Worm (Caenorhabditis elegans) whole organism, L1 larva: ENCODE results near the gene nhr-39.

Experiments
- C16A3.4 ChIP-seq: fragments of 150-350 bp; optimal IDR thresholded peaks from 2 replicates; lab custom pipeline; 2014; ENCODE audit warnings: missing biosample characterization, missing genetic modification characterization
- C34B4.2 ChIP-seq: sonication (generic microtip); optimal IDR thresholded peaks from 2 replicates; lab custom pipeline; 2017; ENCODE audit warnings: mild to moderate bottlenecking, missing genetic modification characterization, missing compliant biosample characterization
- aha-1 ChIP-seq: fragments of 150-350 bp; optimal IDR thresholded peaks from 2 replicates; lab custom pipeline; 2014; ENCODE audit warnings: missing biosample characterization, missing genetic modification characterization
- ama-1 ChIP-seq: fragments of 150-350 bp; optimal IDR thresholded peaks from 2 replicates; lab custom pipeline; 2014
- blmp-1 ChIP-seq: fragments of 150-350 bp; optimal IDR thresholded peaks from 2 replicates; lab custom pipeline; 2014; ENCODE audit warnings: missing biosample characterization, missing genetic modification characterization
- ceh-63 ChIP-seq: fragments of 200-800 bp; sonication (Bioruptor generic); optimal IDR thresholded peaks from 2 replicates; lab custom pipeline; 2018; ENCODE audit warnings: mild to moderate bottlenecking, missing genetic modification characterization, missing compliant biosample characterization
- ceh-8 ChIP-seq: fragments of 200-800 bp; sonication (Bioruptor generic); optimal IDR thresholded peaks from 2 replicates; lab custom pipeline; 2018; ENCODE audit warnings: mild to moderate bottlenecking, missing genetic modification characterization, moderate library complexity, missing compliant biosample characterization
- ceh-90 ChIP-seq: sonication (generic microtip); optimal IDR thresholded peaks from 2 replicates; lab custom pipeline; 2016; ENCODE audit warnings: missing genetic modification characterization, missing compliant biosample characterization
- ces-1 ChIP-seq: fragments of 150-350 bp; optimal IDR thresholded peaks from 2 replicates; lab custom pipeline; 2014; ENCODE audit warnings: missing biosample characterization, missing genetic modification reagents, missing genetic modification characterization
- dpl-1 ChIP-seq, 3 experiments: fragments of 150-350 bp in 2 of 3; sonication (generic microtip) in 1 of 3; optimal IDR thresholded peaks; 2 replicates each; lab custom pipeline; 2014 to 2017; ENCODE audit warnings: missing biosample characterization in 3 of 3, missing genetic modification characterization in 3 of 3, missing genetic modification reagents in 3 of 3
- dsc-1 ChIP-seq: sonication (generic microtip); optimal IDR thresholded peaks from 2 replicates; lab custom pipeline; 2016; ENCODE audit warnings: mild to moderate bottlenecking, missing genetic modification characterization, missing compliant biosample characterization
- efl-1 ChIP-seq, 4 experiments: fragments of 150-350 bp; optimal IDR thresholded peaks in 3 of 4; peaks in 1 of 4; 1 replicate in 1 of 4; 2 replicates in 3 of 4; lab custom pipeline; 2014; ENCODE audit warnings: missing biosample characterization in 2 of 4, missing genetic modification characterization in 2 of 4, missing genetic modification reagents in 2 of 4
- fkh-4 ChIP-seq: sonication (generic microtip); optimal IDR thresholded peaks from 2 replicates; lab custom pipeline; 2016; ENCODE audit warnings: missing compliant biosample characterization, missing genetic modification characterization, borderline replicate concordance
- fkh-8 ChIP-seq: sonication (generic microtip); optimal IDR thresholded peaks from 2 replicates; lab custom pipeline; 2016; ENCODE audit warnings: mild to moderate bottlenecking, missing genetic modification characterization, missing compliant biosample characterization
- fos-1 ChIP-seq: fragments of 150-350 bp; optimal IDR thresholded peaks from 2 replicates; lab custom pipeline; 2014; ENCODE audit warnings: missing biosample characterization, missing genetic modification characterization
- hlh-17 ChIP-seq: fragments of 200-800 bp; sonication (Bioruptor generic); optimal IDR thresholded peaks from 2 replicates; lab custom pipeline; 2018; ENCODE audit warnings: missing genetic modification characterization, mild to moderate bottlenecking, missing compliant biosample characterization, moderate library complexity, borderline replicate concordance
- irx-1 ChIP-seq: sonication (generic microtip); optimal IDR thresholded peaks from 2 replicates; lab custom pipeline; 2016; ENCODE audit warnings: missing genetic modification characterization, missing compliant biosample characterization
- lin-13 ChIP-seq: fragments of 150-350 bp; optimal IDR thresholded peaks from 2 replicates; lab custom pipeline; 2014; ENCODE audit warnings: missing biosample characterization, missing genetic modification reagents, missing genetic modification characterization
- lin-14 ChIP-seq: fragments of 200-800 bp; sonication (Bioruptor generic); optimal IDR thresholded peaks from 2 replicates; lab custom pipeline; 2018; ENCODE audit warnings: mild to moderate bottlenecking, missing genetic modification characterization, moderate library complexity, missing compliant biosample characterization
- lin-15B ChIP-seq: fragments of 150-350 bp; sonication (generic microtip); optimal IDR thresholded peaks from 3 replicates; lab custom pipeline; 2014; ENCODE audit warnings: missing biosample characterization, missing genetic modification characterization
- lin-35 ChIP-seq, 2 experiments: fragments of 150-350 bp; optimal IDR thresholded peaks; 2 replicates each; lab custom pipeline; 2014; ENCODE audit warnings: missing biosample characterization in 2 of 2, missing genetic modification characterization in 2 of 2, missing genetic modification reagents in 2 of 2
- lsy-2 ChIP-seq, 2 experiments: fragments of 150-350 bp; optimal IDR thresholded peaks; 2 replicates each; lab custom pipeline; 2014; ENCODE audit warnings: missing biosample characterization in 2 of 2, missing genetic modification characterization in 2 of 2
- mdl-1 ChIP-seq, 2 experiments: fragments of 150-350 bp; optimal IDR thresholded peaks; 2 replicates each; lab custom pipeline; 2014 to 2017; ENCODE audit warnings: missing biosample characterization in 2 of 2, missing genetic modification characterization in 2 of 2, inconsistent platforms in 1 of 2
- mep-1 ChIP-seq: fragments of 150-350 bp; optimal IDR thresholded peaks from 2 replicates; lab custom pipeline; 2014; ENCODE audit warnings: missing biosample characterization, missing genetic modification characterization
- nhr-11 ChIP-seq: fragments of 150-350 bp; optimal IDR thresholded peaks from 2 replicates; lab custom pipeline; 2014; ENCODE audit warnings: missing biosample characterization, missing genetic modification characterization
- nhr-12 ChIP-seq: sonication (generic microtip); optimal IDR thresholded peaks from 2 replicates; lab custom pipeline; 2017; ENCODE audit warnings: missing biosample characterization, missing genetic modification characterization
- nhr-19 ChIP-seq: fragments of 200-800 bp; sonication (Bioruptor generic); conservative IDR thresholded peaks from 2 replicates; pipeline ENCODE4 v1.3.6; 2022; ENCODE audit warnings: missing genetic modification characterization, missing compliant biosample characterization
- nhr-20 ChIP-seq: sonication (generic microtip); optimal IDR thresholded peaks from 2 replicates; lab custom pipeline; 2016; ENCODE audit warnings: mild to moderate bottlenecking, missing genetic modification characterization, missing compliant biosample characterization
- nhr-28 ChIP-seq: fragments of 150-350 bp; optimal IDR thresholded peaks from 2 replicates; lab custom pipeline; 2014; ENCODE audit warnings: missing biosample characterization, missing genetic modification characterization
- nhr-47 ChIP-seq: sonication (generic microtip); optimal IDR thresholded peaks from 2 replicates; lab custom pipeline; 2016; ENCODE audit warnings: mild to moderate bottlenecking, missing genetic modification characterization, moderate library complexity, missing compliant biosample characterization
- nhr-71 ChIP-seq: sonication (generic microtip); optimal IDR thresholded peaks from 2 replicates; lab custom pipeline; 2016; ENCODE audit warnings: mild to moderate bottlenecking, missing genetic modification characterization, moderate library complexity, missing compliant biosample characterization
- nhr-76 ChIP-seq: sonication (generic microtip); optimal IDR thresholded peaks from 2 replicates; lab custom pipeline; 2017; ENCODE audit warnings: missing biosample characterization, missing genetic modification characterization
- nhr-77 ChIP-seq: fragments of 150-350 bp; optimal IDR thresholded peaks from 2 replicates; lab custom pipeline; 2014; ENCODE audit warnings: missing biosample characterization, missing genetic modification characterization
- nhr-84 ChIP-seq: sonication (generic microtip); optimal IDR thresholded peaks from 2 replicates; lab custom pipeline; 2017; ENCODE audit warnings: missing biosample characterization, missing genetic modification characterization
- nhr-85 ChIP-seq: sonication (generic microtip); peaks from one replicate; lab custom pipeline; 2016; ENCODE audit warnings: missing genetic modification characterization, inconsistent platforms, missing compliant biosample characterization
- nhr-90 ChIP-seq: sonication (generic microtip); optimal IDR thresholded peaks from 2 replicates; lab custom pipeline; 2016; ENCODE audit warnings: mild to moderate bottlenecking, missing genetic modification characterization, missing compliant biosample characterization; ENCODE audit not compliant: poor library complexity
- rnt-1 ChIP-seq: sonication (generic microtip); optimal IDR thresholded peaks from 2 replicates; lab custom pipeline; 2016; ENCODE audit warnings: mild to moderate bottlenecking, missing genetic modification characterization, moderate library complexity, missing compliant biosample characterization
- skn-1 ChIP-seq: fragments of 150-350 bp; optimal IDR thresholded peaks from 2 replicates; lab custom pipeline; 2014; ENCODE audit warnings: missing biosample characterization, missing genetic modification characterization
- tbx-2 ChIP-seq: sonication (generic microtip); optimal IDR thresholded peaks from 2 replicates; lab custom pipeline; 2016; ENCODE audit warnings: missing genetic modification characterization, missing compliant biosample characterization
- unc-130 ChIP-seq: fragments of 150-350 bp; optimal IDR thresholded peaks from 2 replicates; lab custom pipeline; 2017; ENCODE audit warnings: missing biosample characterization, missing genetic modification characterization, inconsistent platforms
- unc-62 ChIP-seq: fragments of 150-350 bp; optimal IDR thresholded peaks from 2 replicates; lab custom pipeline; 2014; ENCODE audit warnings: missing biosample characterization, missing genetic modification reagents, missing genetic modification characterization
- unc-86 ChIP-seq: sonication (generic microtip); optimal IDR thresholded peaks from 2 replicates; lab custom pipeline; 2016; ENCODE audit warnings: missing genetic modification characterization, missing compliant biosample characterization
- xbp-1 ChIP-seq: sonication (generic microtip); optimal IDR thresholded peaks from 2 replicates; lab custom pipeline; 2016; ENCODE audit warnings: missing genetic modification characterization, missing compliant biosample characterization
- zag-1 ChIP-seq: fragments of 150-350 bp; optimal IDR thresholded peaks from 2 replicates; lab custom pipeline; 2014; ENCODE audit warnings: missing biosample characterization, missing genetic modification characterization
- zip-4 ChIP-seq: fragments of 200-800 bp; sonication (Bioruptor generic); optimal IDR thresholded peaks from 2 replicates; lab custom pipeline; 2018; ENCODE audit warnings: mild to moderate bottlenecking, missing genetic modification characterization, moderate library complexity, missing compliant biosample characterization
- ztf-4 ChIP-seq: fragments of 150-350 bp; optimal IDR thresholded peaks from 2 replicates; lab custom pipeline; 2014; ENCODE audit warnings: missing biosample characterization, missing genetic modification characterization

The nhr-39 gene

ce11 chrV:9334216-9334615 is 31.1 kb downstream of the nhr-39 start, which contains the start of gene ucp-4:
Gene ucp-4 (plus strand): TSS chrV:9334298.
- TF ChIP-seq nhr-90 (tag; lab: Kevin White, UChicago): no peak
- TF ChIP-seq lin-14: peak; percentile 23
- peak; percentile 44 for TF ChIP-seq blmp-1 (tag; lab: Kevin White, UChicago)
- no peak for TF ChIP-seq mdl-1 (tag; optimal IDR thresholded peaks at IDR 0.05; lab: Kevin White, UChicago)
- TF ChIP-seq fos-1 (tag; lab: Kevin White, UChicago): no peak
- TF ChIP-seq nhr-11 (tag; lab: Kevin White, UChicago): no peak
- TF ChIP-seq zip-4 (GFP tag; lab: Kevin White, UChicago): no peak
- no peak for TF ChIP-seq irx-1 (tag; lab: Kevin White, UChicago)
- TF ChIP-seq nhr-85: peak; percentile 11
- peak in 1 of 2 experiments; percentile 9 for TF ChIP-seq lsy-2 (tag; optimal IDR thresholded peaks at IDR 0.05; lab: Kevin White, UChicago)
- no peak for TF ChIP-seq zag-1
- TF ChIP-seq dpl-1 (GFP tag; optimal IDR thresholded peaks at IDR 0.05; lab: Kevin White, UChicago): peak in 1 of 3 experiments; percentile 24
- no peak for TF ChIP-seq C34B4.2 (tag; lab: Kevin White, UChicago)
- no peak for TF ChIP-seq unc-130 (tag; lab: Kevin White, UChicago)
- no peak for TF ChIP-seq lin-15B (tag; lab: Kevin White, UChicago)
- TF ChIP-seq mep-1 (tag; lab: Kevin White, UChicago): no peak

ce11 chrV:9336462-9336861 is 33.3 kb downstream of the nhr-39 start, which contains the start of gene coq-6:
Gene coq-6 (plus strand): TSS chrV:9336762.
- TF ChIP-seq nhr-12 (no peak), nhr-71 (tag; lab: Kevin White, UChicago) (no peak), nhr-84 (tag; lab: Kevin White, UChicago) (no peak), unc-130 (tag; lab: Kevin White, UChicago) (no peak), ceh-90 (tag; lab: Kevin White, UChicago) (no peak), dsc-1 (tag; lab: Kevin White, UChicago) (no peak)

- TF ChIP-seq nhr-90 (tag; lab: Kevin White, UChicago) (no peak), fkh-8 (peak; percentile 27), ama-1 (lab: Kevin White, UChicago) (peak; percentile 86), nhr-47 (tag; lab: Kevin White, UChicago) (peak; percentile 63), ztf-4 (tag; lab: Kevin White, UChicago) (peak; percentile 15), efl-1 (optimal IDR thresholded peaks at IDR 0.05; lab: Kevin White, UChicago) (peak; percentile 14 to 22), efl-1 (GFP tag; optimal IDR thresholded peaks at IDR 0.05 in 1 of 2; lab: Kevin White, UChicago) (peak in 1 of 2 experiments; percentile 0)
- TF ChIP-seq, all 84 proteins: peak for 5
Observed at ce11 chrV:9338452-9338851, 35.3 kb downstream of the nhr-39 start.

ce11 chrV:9340318-9340717 is 37.2 kb downstream of the nhr-39 start:
- peak; percentile 3 for TF ChIP-seq unc-86 (tag; lab: Kevin White, UChicago)
- TF ChIP-seq nhr-77 (tag; lab: Kevin White, UChicago): no peak
- TF ChIP-seq tbx-2 (tag; lab: Kevin White, UChicago): no peak
- TF ChIP-seq nhr-20: no peak
- no peak for TF ChIP-seq mep-1 (tag; lab: Kevin White, UChicago)
- no peak for TF ChIP-seq unc-62 (GFP tag; lab: Kevin White, UChicago)
- no peak for TF ChIP-seq xbp-1 (tag; lab: Kevin White, UChicago)
- peak; percentile 24; the same call in 1 of the 2 replicates for TF ChIP-seq nhr-19
- no peak for TF ChIP-seq lin-35 (GFP tag; optimal IDR thresholded peaks at IDR 0.05; lab: Kevin White, UChicago)
- no peak for TF ChIP-seq nhr-28 (tag; lab: Kevin White, UChicago)
- no peak for TF ChIP-seq zip-4 (GFP tag; lab: Kevin White, UChicago)
- TF ChIP-seq aha-1: no peak
- no peak for TF ChIP-seq ces-1 (GFP tag; lab: Kevin White, UChicago)
- no peak for TF ChIP-seq ceh-8 (GFP tag; lab: Kevin White, UChicago)
- TF ChIP-seq ceh-63 (GFP tag; lab: Kevin White, UChicago): peak; percentile 23
- TF ChIP-seq lin-13: no peak
- TF ChIP-seq fkh-4: no peak
- TF ChIP-seq efl-1 (optimal IDR thresholded peaks at IDR 0.05; lab: Kevin White, UChicago): no peak
- no peak for TF ChIP-seq efl-1 (GFP tag; optimal IDR thresholded peaks at IDR 0.05 in 1 of 2; lab: Kevin White, UChicago)
- peak; percentile 23 for TF ChIP-seq nhr-71 (tag; lab: Kevin White, UChicago)
- TF ChIP-seq rnt-1 (tag; lab: Kevin White, UChicago): peak; percentile 20
- no peak for TF ChIP-seq nhr-84 (tag; lab: Kevin White, UChicago)
- TF ChIP-seq mdl-1 (tag; optimal IDR thresholded peaks at IDR 0.05; lab: Kevin White, UChicago): no peak
- TF ChIP-seq skn-1 (tag; lab: Kevin White, UChicago): no peak
- TF ChIP-seq hlh-17 (GFP tag; lab: Kevin White, UChicago): no peak
- TF ChIP-seq nhr-76 (tag; lab: Kevin White, UChicago): no peak
- peak; percentile 9 for TF ChIP-seq C16A3.4 (tag; lab: Kevin White, UChicago)
